Fruit fly (Drosophila melanogaster) S2 (cell line): ENCODE measurements around the gene SKIP.

Source experiments
- CG8478 ChIP-seq: fragments of >200 bp; optimal IDR thresholded peaks from 2 replicates; lab custom pipeline; 2018
- CTCF ChIP-seq, 2 experiments: fragments of >200 bp; optimal IDR thresholded peaks; 2 replicates each; lab custom pipeline; 2018

DNA sequence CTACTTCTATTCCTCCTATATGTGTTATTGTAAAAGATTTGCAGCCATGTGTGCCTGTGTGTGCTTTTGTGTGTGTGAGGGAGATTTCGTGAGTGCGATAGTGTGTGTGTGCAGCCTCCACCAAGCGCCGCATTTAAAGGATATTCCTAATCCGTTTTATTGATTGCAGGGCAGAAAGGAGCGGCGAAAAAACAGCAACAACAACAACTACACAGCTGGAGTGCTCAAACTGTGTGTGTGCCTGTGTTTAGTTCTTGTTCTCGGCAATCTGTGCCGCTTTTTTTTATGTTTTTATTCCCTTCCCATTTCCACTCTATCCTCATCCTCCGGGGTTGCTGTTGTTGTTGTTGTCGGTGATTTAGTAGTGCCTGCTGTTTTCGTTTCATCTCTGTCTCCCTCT lies 832 bp downstream of the SKIP start:
- no peak for TF ChIP-seq CTCF (optimal IDR thresholded peaks at IDR 0.05; lab: Kevin White, UChicago)
- no peak for TF ChIP-seq CG8478
